Fruit fly (Drosophila melanogaster): ENCODE results near the gene CG7065.
A peak's percentile ranks its signal among the peaks of the same experiment; 100 is the strongest.

CG7065 gene

dm6 chrX:9193604-9194003 is 51.3 kb downstream of the CG7065 start, which contains the start of gene CG12106:
CG12106 (plus strand) TSS chrX:9193898.
- TF ChIP-seq Myc (optimal IDR thresholded peaks at IDR 0.05) (no peak), fru (GFP tag; optimal IDR thresholded peaks at IDR 0.05) (peak; percentile 53), pan (optimal IDR thresholded peaks at IDR 0.05) (no peak), Jra (GFP tag; optimal IDR thresholded peaks at IDR 0.05) (no peak), br (GFP tag; optimal IDR thresholded peaks at IDR 0.05) (peak; percentile 58), CG32264 (GFP tag; optimal IDR thresholded peaks at IDR 0.05) (no peak), foxo (GFP tag; optimal IDR thresholded peaks at IDR 0.05) (peak in 1 of 2 experiments; percentile 63), Rel (GFP tag; optimal IDR thresholded peaks at IDR 0.05) (no peak), Rel (tag; optimal IDR thresholded peaks at IDR 0.05) (peak; percentile 7), rgr (GFP tag; optimal IDR thresholded peaks at IDR 0.05) (peak; percentile 58), lola (GFP tag; optimal IDR thresholded peaks at IDR 0.05) (no peak), Hr83 (GFP tag; optimal IDR thresholded peaks at IDR 0.05; ENCODE audit: poor library complexity, severe bottlenecking) (no peak), woc (GFP tag; optimal IDR thresholded peaks at IDR 0.05) (peak; percentile 61), Dfd (GFP tag; optimal IDR thresholded peaks at IDR 0.05) (no peak), psq (GFP tag; optimal IDR thresholded peaks at IDR 0.05) (peak; percentile 8), CG9705 (GFP tag; optimal IDR thresholded peaks at IDR 0.05) (peak; percentile 49), sv (GFP tag; optimal IDR thresholded peaks at IDR 0.05) (no peak), Abd-B (GFP tag; optimal IDR thresholded peaks at IDR 0.05) (no peak), CrebA (GFP tag; optimal IDR thresholded peaks at IDR 0.05; ENCODE audit: borderline replicate concordance) (no peak), OdsH (GFP tag; optimal IDR thresholded peaks at IDR 0.05) (no peak), brk (GFP tag; optimal IDR thresholded peaks at IDR 0.05) (no peak), dsf (GFP tag; optimal IDR thresholded peaks at IDR 0.05; ENCODE audit: borderline replicate concordance) (no peak), HLH106 (tag; optimal IDR thresholded peaks at IDR 0.05) (peak; percentile 75), Vsx2 (GFP tag; optimal IDR thresholded peaks at IDR 0.05; ENCODE audit: partially characterized antibody) (no peak), usp (GFP tag; optimal IDR thresholded peaks at IDR 0.05) (no peak), ey (GFP tag; optimal IDR thresholded peaks at IDR 0.05) (peak; percentile 52), Mio (GFP tag; optimal IDR thresholded peaks at IDR 0.05) (no peak), N (GFP tag; optimal IDR thresholded peaks at IDR 0.05) (no peak), Sp1 (GFP tag; optimal IDR thresholded peaks at IDR 0.05) (peak; percentile 54), GATAd (GFP tag; optimal IDR thresholded peaks at IDR 0.05) (no peak), Hnf4 (GFP tag; optimal IDR thresholded peaks at IDR 0.05) (peak; percentile 54), Hr78 (GFP tag; optimal IDR thresholded peaks at IDR 0.05) (no peak), jim (GFP tag; optimal IDR thresholded peaks at IDR 0.05) (no peak), Dif (GFP tag; optimal IDR thresholded peaks at IDR 0.05; ENCODE audit: partially characterized antibody) (no peak), h (GFP tag; optimal IDR thresholded peaks at IDR 0.05) (peak; percentile 48), tai (GFP tag; optimal IDR thresholded peaks at IDR 0.05) (no peak), sage (GFP tag; optimal IDR thresholded peaks at IDR 0.05) (no peak), dl (GFP tag; optimal IDR thresholded peaks at IDR 0.05; ENCODE audit: insufficient read depth in 1 of 2, partially characterized antibody in 2 of 2) (no peak), dmrt93B (GFP tag; optimal IDR thresholded peaks at IDR 0.05) (peak; percentile 34)

dm6 chrX:9195311-9195710 is 53.0 kb downstream of the CG7065 start:
- no peak for TF ChIP-seq CG32264 (GFP tag; optimal IDR thresholded peaks at IDR 0.05)
- TF ChIP-seq CrebA (GFP tag; optimal IDR thresholded peaks at IDR 0.05; ENCODE audit: borderline replicate concordance), result no peak
- no peak for TF ChIP-seq Rel (GFP tag; optimal IDR thresholded peaks at IDR 0.05)
- TF ChIP-seq Rel (tag; optimal IDR thresholded peaks at IDR 0.05), result peak; percentile 92

dm6 chrX:9196362-9196761 is 54.1 kb downstream of the CG7065 start, which contains the start of gene CG12118:
CG12118 (minus strand) TSS chrX:9196414.
- peak; percentile 55 for TF ChIP-seq Hr83 (GFP tag; optimal IDR thresholded peaks at IDR 0.05; ENCODE audit: poor library complexity, severe bottlenecking)
- TF ChIP-seq OdsH (GFP tag; optimal IDR thresholded peaks at IDR 0.05), result peak; percentile 79
- TF ChIP-seq CG32264 (GFP tag; optimal IDR thresholded peaks at IDR 0.05), result no peak
- peak; percentile 81 for TF ChIP-seq sage (GFP tag; optimal IDR thresholded peaks at IDR 0.05)
- no peak for TF ChIP-seq lola (GFP tag; optimal IDR thresholded peaks at IDR 0.05)
- TF ChIP-seq CG9705 (GFP tag; optimal IDR thresholded peaks at IDR 0.05), result peak; percentile 44
- peak; percentile 73 for TF ChIP-seq psq (GFP tag; optimal IDR thresholded peaks at IDR 0.05)
- no peak for TF ChIP-seq GATAd (GFP tag; optimal IDR thresholded peaks at IDR 0.05)
- peak; percentile 63 for TF ChIP-seq br (GFP tag; optimal IDR thresholded peaks at IDR 0.05)
- peak; percentile 69 for TF ChIP-seq Sp1 (GFP tag; optimal IDR thresholded peaks at IDR 0.05)
- peak; percentile 61 for TF ChIP-seq woc (GFP tag; optimal IDR thresholded peaks at IDR 0.05)
- peak; percentile 74 for TF ChIP-seq HLH106 (tag; optimal IDR thresholded peaks at IDR 0.05)
- peak; percentile 80 for TF ChIP-seq h (GFP tag; optimal IDR thresholded peaks at IDR 0.05)
- TF ChIP-seq Dif (GFP tag; optimal IDR thresholded peaks at IDR 0.05; ENCODE audit: partially characterized antibody), result no peak
- TF ChIP-seq usp (GFP tag; optimal IDR thresholded peaks at IDR 0.05), result no peak
- TF ChIP-seq Rel (GFP tag; optimal IDR thresholded peaks at IDR 0.05), result no peak
- peak; percentile 37 for TF ChIP-seq Rel (tag; optimal IDR thresholded peaks at IDR 0.05)
- TF ChIP-seq Myc (optimal IDR thresholded peaks at IDR 0.05), result no peak
- peak; percentile 73 for TF ChIP-seq Jra (GFP tag; optimal IDR thresholded peaks at IDR 0.05)
- no peak for TF ChIP-seq N (GFP tag; optimal IDR thresholded peaks at IDR 0.05)
- peak; percentile 59 for TF ChIP-seq ey (GFP tag; optimal IDR thresholded peaks at IDR 0.05)
- TF ChIP-seq Dfd (GFP tag; optimal IDR thresholded peaks at IDR 0.05), result no peak
- peak; percentile 71 for TF ChIP-seq sv (GFP tag; optimal IDR thresholded peaks at IDR 0.05)
- TF ChIP-seq rgr (GFP tag; optimal IDR thresholded peaks at IDR 0.05), result peak; percentile 85
- TF ChIP-seq dsf (GFP tag; optimal IDR thresholded peaks at IDR 0.05; ENCODE audit: borderline replicate concordance), result peak; percentile 66
- no peak for TF ChIP-seq brk (GFP tag; optimal IDR thresholded peaks at IDR 0.05)
- TF ChIP-seq tai (GFP tag; optimal IDR thresholded peaks at IDR 0.05), result no peak
- TF ChIP-seq Vsx2 (GFP tag; optimal IDR thresholded peaks at IDR 0.05; ENCODE audit: partially characterized antibody), result no peak
- no peak for TF ChIP-seq Abd-B (GFP tag; optimal IDR thresholded peaks at IDR 0.05)
- no peak for TF ChIP-seq Mio (GFP tag; optimal IDR thresholded peaks at IDR 0.05)
- TF ChIP-seq dmrt93B (GFP tag; optimal IDR thresholded peaks at IDR 0.05), result peak; percentile 36
- peak; percentile 77 for TF ChIP-seq fru (GFP tag; optimal IDR thresholded peaks at IDR 0.05)
- no peak for TF ChIP-seq pan (optimal IDR thresholded peaks at IDR 0.05)
- no peak for TF ChIP-seq dl (GFP tag; optimal IDR thresholded peaks at IDR 0.05; ENCODE audit: insufficient read depth in 1 of 2, partially characterized antibody in 2 of 2)
- TF ChIP-seq Hr78 (GFP tag; optimal IDR thresholded peaks at IDR 0.05), result no peak
- TF ChIP-seq foxo (GFP tag; optimal IDR thresholded peaks at IDR 0.05), result peak in 1 of 2 experiments; percentile 83
- no peak for TF ChIP-seq jim (GFP tag; optimal IDR thresholded peaks at IDR 0.05)
- TF ChIP-seq Hnf4 (GFP tag; optimal IDR thresholded peaks at IDR 0.05), result peak; percentile 81
- TF ChIP-seq CrebA (GFP tag; optimal IDR thresholded peaks at IDR 0.05; ENCODE audit: borderline replicate concordance), result no peak

Data from whole organism, wandering third instar larva.